Fruit fly (Drosophila melanogaster): Measurements from ENCODE around the gene hh.

Gene hh

dm6 chr3R:23189958-23190900, 48.5 kb upstream of the hh start (continued):
- TF ChIP-seq caup (GFP tag; optimal IDR thresholded peaks at IDR 0.05; ENCODE audit: severe bottlenecking) (peak; percentile 64), ara (GFP tag; IDR thresholded peaks at IDR 0.05) (peak; percentile 30; the same call in 1 of the 2 replicates), CG15011 (GFP tag; optimal IDR thresholded peaks at IDR 0.05) (peak; percentile 64), Elba2 (GFP tag; optimal IDR thresholded peaks at IDR 0.05) (no peak), grn (GFP tag; optimal IDR thresholded peaks at IDR 0.05) (no peak), CG11456 (GFP tag; IDR thresholded peaks at IDR 0.05) (peak; percentile 84), schlank (tag; optimal IDR thresholded peaks at IDR 0.05) (peak; percentile 34), NC2α (GFP tag; optimal IDR thresholded peaks at IDR 0.05) (peak; percentile 13), Hmr (GFP tag; optimal IDR thresholded peaks at IDR 0.05) (peak; percentile 59), Dip2 (GFP tag; IDR thresholded peaks at IDR 0.05) (no peak), odd (GFP tag; optimal IDR thresholded peaks at IDR 0.05) (peak; percentile 61), tin (GFP tag; optimal IDR thresholded peaks at IDR 0.05) (peak; percentile 41), wdn (GFP tag; IDR thresholded peaks at IDR 0.05) (peak; percentile 73; the same call in 1 of the 2 replicates), mam (GFP tag; optimal IDR thresholded peaks at IDR 0.05) (peak; percentile 74), disco-r (GFP tag; optimal IDR thresholded peaks at IDR 0.05) (peak; percentile 43), esg (GFP tag; conservative IDR thresholded peaks at IDR 0.05) (peak; percentile 49), CG2202 (tag; optimal IDR thresholded peaks at IDR 0.05) (peak; percentile 33), CG18476 (GFP tag; optimal IDR thresholded peaks at IDR 0.05) (peak; percentile 48), hth (optimal IDR thresholded peaks at IDR 0.05) (no peak), onecut (GFP tag; IDR thresholded peaks at IDR 0.05) (peak; percentile 47), sug (tag; optimal IDR thresholded peaks at IDR 0.05) (peak; percentile 83), MESR4 (GFP tag; optimal IDR thresholded peaks at IDR 0.05) (peak; percentile 6), B-H2 (GFP tag; optimal IDR thresholded peaks at IDR 0.05) (peak; percentile 68), CG15269 (tag; optimal IDR thresholded peaks at IDR 0.05) (peak; percentile 87), CG8924 (tag; optimal IDR thresholded peaks at IDR 0.05) (peak; percentile 80), Jarid2 (GFP tag; optimal IDR thresholded peaks at IDR 0.05) (no peak), Hr51 (GFP tag; optimal IDR thresholded peaks at IDR 0.05) (peak; percentile 35 to 84), Oaz (GFP tag; IDR thresholded peaks at IDR 0.05) (peak; percentile 65), dan (GFP tag; IDR thresholded peaks at IDR 0.05) (no peak), CG6683 (GFP tag; optimal IDR thresholded peaks at IDR 0.05) (peak; percentile 45), unc-4 (GFP tag; IDR thresholded peaks at IDR 0.05; ENCODE audit: partially characterized antibody) (no peak), CG2199 (GFP tag; IDR thresholded peaks at IDR 0.05) (0 out of 3 replicates have a peak, but pooled peaks have one; percentile 10), Atf6 (GFP tag; IDR thresholded peaks at IDR 0.05) (peak; percentile 84), CG16863 (GFP tag; optimal IDR thresholded peaks at IDR 0.05) (peak; percentile 66), sob (GFP tag; IDR thresholded peaks at IDR 0.05) (peak; percentile 58), row (GFP tag; IDR thresholded peaks at IDR 0.05) (peak; percentile 94), Tbp (GFP tag; optimal IDR thresholded peaks at IDR 0.05) (no peak), H2.0 (GFP tag; IDR thresholded peaks at IDR 0.05) (peak; percentile 74), nau (GFP tag; optimal IDR thresholded peaks at IDR 0.05) (peak; percentile 32), dmrt99B (tag; optimal IDR thresholded peaks at IDR 0.05) (peak; percentile 78), sc (optimal IDR thresholded peaks at IDR 0.05) (no peak), sc (GFP tag; optimal IDR thresholded peaks at IDR 0.05) (peak; percentile 49), Hr3 (GFP tag; optimal IDR thresholded peaks at IDR 0.05) (peak; percentile 69), Scr (GFP tag; IDR thresholded peaks at IDR 0.05; ENCODE audit: partially characterized antibody) (no peak), B-H1 (GFP tag; IDR thresholded peaks at IDR 0.05) (peak; percentile 57; the same call in 2 of the 3 replicates), CG15073 (GFP tag; optimal IDR thresholded peaks at IDR 0.05) (no peak), Dbx (GFP tag; IDR thresholded peaks at IDR 0.05) (peak; percentile 73), D (optimal IDR thresholded peaks at IDR 0.05) (no peak), D (GFP tag; optimal IDR thresholded peaks at IDR 0.05) (peak; percentile 34)

Data from whole organism, embryonic.